Worm (Caenorhabditis elegans) whole organism, L4 larva: Measurements from ENCODE around the gene hch-1.

Experiments used
- F10B5.3 ChIP-seq: sonication (generic microtip); optimal IDR thresholded peaks from 2 replicates; lab custom pipeline; 2016; ENCODE audit warnings: mild to moderate bottlenecking, missing genetic modification characterization, missing compliant biosample characterization
- F26F4.8 ChIP-seq: fragments of 200-800 bp; sonication (Bioruptor generic); conservative IDR thresholded peaks from 2 replicates; pipeline ENCODE4 v1.3.6; 2022; ENCODE audit warnings: missing genetic modification characterization, missing compliant biosample characterization
- F37D6.2 ChIP-seq: sonication (generic microtip); optimal IDR thresholded peaks from 2 replicates; lab custom pipeline; 2016; ENCODE audit warnings: mild to moderate bottlenecking, missing genetic modification characterization, missing compliant biosample characterization
- F49E8.2 ChIP-seq: sonication (generic microtip); optimal IDR thresholded peaks from 2 replicates; lab custom pipeline; 2016; ENCODE audit warnings: missing compliant biosample characterization, mild to moderate bottlenecking, missing genetic modification characterization, borderline replicate concordance
- T20F7.1 ChIP-seq: fragments of 200-800 bp; sonication (Bioruptor generic); optimal IDR thresholded peaks from 2 replicates; lab custom pipeline; 2018; ENCODE audit warnings: mild to moderate bottlenecking, missing genetic modification characterization, missing compliant biosample characterization
- T26A8.4 ChIP-seq: fragments of 200-800 bp; sonication (Bioruptor generic); IDR thresholded peaks from 2 replicates; pipeline ENCODE4 v1.3.6; 2022; ENCODE audit warnings: missing genetic modification characterization, missing compliant biosample characterization
- Y48G9A.11 ChIP-seq: fragments of 200-800 bp; sonication (Bioruptor generic); IDR thresholded peaks from 2 replicates; pipeline ENCODE4 v1.3.6; 2022; ENCODE audit warnings: missing genetic modification reagents, missing genetic modification characterization, missing compliant biosample characterization
- ama-1 ChIP-seq: fragments of 150-350 bp; optimal IDR thresholded peaks from 2 replicates; lab custom pipeline; 2014; ENCODE audit warnings: inconsistent platforms, mixed read lengths
- arid-1 ChIP-seq: fragments of 200-800 bp; sonication (Bioruptor generic); conservative IDR thresholded peaks from 2 replicates; pipeline ENCODE4 v1.3.6; 2022; ENCODE audit warnings: missing genetic modification reagents, missing genetic modification characterization, missing compliant biosample characterization
- attf-4 ChIP-seq: sonication (generic microtip); optimal IDR thresholded peaks from 3 replicates; lab custom pipeline; 2017; ENCODE audit warnings: missing biosample characterization, missing genetic modification characterization
- ceh-28 ChIP-seq: fragments of 150-350 bp; optimal IDR thresholded peaks from 2 replicates; lab custom pipeline; 2014; ENCODE audit warnings: missing biosample characterization, missing genetic modification reagents, missing genetic modification characterization
- ceh-62 ChIP-seq: sonication (generic microtip); optimal IDR thresholded peaks from 2 replicates; lab custom pipeline; 2017; ENCODE audit warnings: missing biosample characterization, missing genetic modification characterization
- ceh-82 ChIP-seq: sonication (generic microtip); optimal IDR thresholded peaks from 2 replicates; lab custom pipeline; 2017; ENCODE audit warnings: missing biosample characterization, missing genetic modification characterization
- ces-1 ChIP-seq: fragments of 150-350 bp; sonication (generic microtip); optimal IDR thresholded peaks from 4 replicates; lab custom pipeline; 2014; ENCODE audit warnings: missing biosample characterization, missing genetic modification reagents, missing genetic modification characterization
- cey-2 ChIP-seq: sonication (generic microtip); optimal IDR thresholded peaks from 3 replicates; lab custom pipeline; 2017; ENCODE audit warnings: missing genetic modification characterization, mild to moderate bottlenecking, missing compliant biosample characterization, antibody characterized with exemption, borderline replicate concordance; ENCODE audit not compliant: insufficient read depth
- daf-19 ChIP-seq: fragments of 200-800 bp; sonication (Bioruptor generic); conservative IDR thresholded peaks from 2 replicates; pipeline ENCODE4 v1.3.6; 2022; ENCODE audit warnings: missing genetic modification characterization, missing compliant biosample characterization
- daf-8 ChIP-seq: fragments of 200-800 bp; sonication (Bioruptor generic); IDR thresholded peaks from 2 replicates; pipeline ENCODE4 v1.3.6; 2022; ENCODE audit warnings: missing genetic modification characterization, missing compliant biosample characterization
- dmd-8 ChIP-seq: fragments of 200-800 bp; sonication (Bioruptor generic); IDR thresholded peaks from 2 replicates; pipeline ENCODE4 v1.3.6; 2022; ENCODE audit warnings: missing genetic modification characterization, missing compliant biosample characterization
- dmd-9 ChIP-seq: fragments of 200-800 bp; sonication (Bioruptor generic); IDR thresholded peaks from 2 replicates; pipeline ENCODE4 v1.3.6; 2022; ENCODE audit warnings: missing genetic modification reagents, missing genetic modification characterization, missing compliant biosample characterization
- dve-1 ChIP-seq: sonication (generic microtip); optimal IDR thresholded peaks from 2 replicates; lab custom pipeline; 2017; ENCODE audit warnings: antibody characterized with exemption, mild to moderate bottlenecking, missing genetic modification characterization, missing compliant biosample characterization; ENCODE audit not compliant: insufficient read depth
- fkh-10 ChIP-seq: fragments of 150-350 bp; optimal IDR thresholded peaks from 2 replicates; lab custom pipeline; 2014; ENCODE audit warnings: missing biosample characterization, missing genetic modification reagents, missing genetic modification characterization
- fos-1 ChIP-seq: fragments of 150-350 bp; optimal IDR thresholded peaks from 2 replicates; lab custom pipeline; 2014; ENCODE audit warnings: missing biosample characterization, missing genetic modification characterization
- gei-8 ChIP-seq: fragments of 200-800 bp; sonication (Bioruptor generic); optimal IDR thresholded peaks from 2 replicates; lab custom pipeline; 2018; ENCODE audit warnings: mild to moderate bottlenecking, missing genetic modification characterization, missing compliant biosample characterization
- hlh-30 ChIP-seq: sonication (generic microtip); optimal IDR thresholded peaks from 2 replicates; lab custom pipeline; 2017; ENCODE audit warnings: antibody characterized with exemption, mild to moderate bottlenecking, missing genetic modification characterization, missing compliant biosample characterization; ENCODE audit not compliant: insufficient read depth
- lin-15B ChIP-seq: fragments of 150-350 bp; sonication (generic microtip); optimal IDR thresholded peaks from 3 replicates; lab custom pipeline; 2014; ENCODE audit warnings: missing biosample characterization, missing genetic modification characterization
- lin-38 ChIP-seq: fragments of 200-800 bp; sonication (Bioruptor generic); IDR thresholded peaks from 2 replicates; pipeline ENCODE4 v1.3.6; 2022; ENCODE audit warnings: missing genetic modification reagents, missing genetic modification characterization, missing compliant biosample characterization
- mdl-1 ChIP-seq, 2 experiments: fragments of 150-350 bp in 1 of 2; sonication (generic microtip) in 1 of 2; optimal IDR thresholded peaks; 2 replicates each; lab custom pipeline; 2014 to 2017; ENCODE audit warnings: missing biosample characterization in 2 of 2, missing genetic modification characterization in 2 of 2
- mdt-29 ChIP-seq: fragments of 200-800 bp; sonication (Bioruptor generic); IDR thresholded peaks from 2 replicates; pipeline ENCODE4 v1.3.6; 2022; ENCODE audit warnings: missing genetic modification reagents, missing genetic modification characterization, missing compliant biosample characterization
- mxl-2 ChIP-seq: fragments of 200-800 bp; sonication (Bioruptor generic); conservative IDR thresholded peaks from 2 replicates; pipeline ENCODE4 v1.3.6; 2022; ENCODE audit warnings: missing genetic modification reagents, missing genetic modification characterization, missing compliant biosample characterization
- nhr-111 ChIP-seq: fragments of 200-800 bp; sonication (Bioruptor generic); optimal IDR thresholded peaks from 2 replicates; lab custom pipeline; 2018; ENCODE audit warnings: mild to moderate bottlenecking, missing genetic modification characterization, missing compliant biosample characterization
- nhr-25 ChIP-seq: sonication (generic microtip); optimal IDR thresholded peaks from 2 replicates; lab custom pipeline; 2017; ENCODE audit warnings: missing genetic modification characterization, mild to moderate bottlenecking, missing compliant biosample characterization, antibody characterized with exemption, moderate library complexity, borderline replicate concordance; ENCODE audit not compliant: insufficient read depth
- nhr-28 ChIP-seq: fragments of 150-350 bp; optimal IDR thresholded peaks from 2 replicates; lab custom pipeline; 2014; ENCODE audit warnings: missing biosample characterization, missing genetic modification characterization
- nhr-41 ChIP-seq: fragments of 200-800 bp; sonication (Bioruptor generic); IDR thresholded peaks from 2 replicates; pipeline ENCODE4 v1.3.6; 2022; ENCODE audit warnings: missing genetic modification reagents, missing genetic modification characterization, missing compliant biosample characterization
- nhr-42 ChIP-seq: fragments of 200-800 bp; sonication (Bioruptor generic); IDR thresholded peaks from 2 replicates; pipeline ENCODE4 v1.3.6; 2022; ENCODE audit warnings: missing genetic modification characterization, missing compliant biosample characterization
- nhr-77 ChIP-seq: fragments of 150-350 bp; optimal IDR thresholded peaks from 2 replicates; lab custom pipeline; 2014; ENCODE audit warnings: missing biosample characterization, missing genetic modification characterization
- php-3 ChIP-seq: fragments of 200-800 bp; sonication (Bioruptor generic); IDR thresholded peaks from 2 replicates; pipeline ENCODE4 v1.3.6; 2022; ENCODE audit warnings: missing genetic modification reagents, missing genetic modification characterization, missing compliant biosample characterization
- pqm-1 ChIP-seq: sonication (generic microtip); optimal IDR thresholded peaks from 2 replicates; lab custom pipeline; 2017; ENCODE audit warnings: missing biosample characterization, missing genetic modification characterization
- snpc-1.2 ChIP-seq: fragments of 200-800 bp; sonication (Bioruptor generic); IDR thresholded peaks from 2 replicates; pipeline ENCODE4 v1.3.6; 2022; ENCODE audit warnings: missing genetic modification reagents, missing genetic modification characterization, missing compliant biosample characterization
- snpc-4 ChIP-seq: fragments of 150-350 bp; optimal IDR thresholded peaks from 2 replicates; lab custom pipeline; 2014; ENCODE audit warnings: missing biosample characterization, missing genetic modification characterization
- spr-3 ChIP-seq: fragments of 200-800 bp; sonication (Bioruptor generic); optimal IDR thresholded peaks from 2 replicates; lab custom pipeline; 2018; ENCODE audit warnings: mild to moderate bottlenecking, missing genetic modification characterization, missing compliant biosample characterization
- tra-1 ChIP-seq: fragments of 200-800 bp; sonication (Bioruptor generic); IDR thresholded peaks from 2 replicates; pipeline ENCODE4 v1.3.6; 2022; ENCODE audit warnings: missing genetic modification reagents, missing genetic modification characterization, missing compliant biosample characterization
- unc-130 ChIP-seq: sonication (generic microtip); optimal IDR thresholded peaks from 2 replicates; lab custom pipeline; 2016; ENCODE audit warnings: missing genetic modification reagents, missing genetic modification characterization, missing compliant biosample characterization
- unc-62 ChIP-seq, 3 experiments: fragments of 150-350 bp in 1 of 3; sonication (generic microtip); optimal IDR thresholded peaks in 2 of 3; peaks in 1 of 3; 1 replicate in 1 of 3; 2 replicates in 2 of 3; lab custom pipeline; 2014 to 2017; ENCODE audit warnings: missing biosample characterization in 3 of 3, missing genetic modification characterization in 3 of 3, missing genetic modification reagents in 3 of 3, missing genotype in 1 of 3
- vab-7 ChIP-seq: fragments of 200-800 bp; sonication (Bioruptor generic); IDR thresholded peaks from 2 replicates; pipeline ENCODE4 v1.3.6; 2022; ENCODE audit warnings: missing genetic modification reagents, missing genetic modification characterization, missing compliant biosample characterization
- zag-1 ChIP-seq: fragments of 150-350 bp; optimal IDR thresholded peaks from 2 replicates; lab custom pipeline; 2014; ENCODE audit warnings: missing biosample characterization, missing genetic modification characterization
- zfp-2 ChIP-seq: sonication (generic microtip); optimal IDR thresholded peaks from 2 replicates; lab custom pipeline; 2016; ENCODE audit warnings: mild to moderate bottlenecking, missing genetic modification characterization, missing compliant biosample characterization
- zip-11 ChIP-seq: fragments of 200-800 bp; sonication (Bioruptor generic); IDR thresholded peaks from 2 replicates; pipeline ENCODE4 v1.3.6; 2022; ENCODE audit warnings: missing genetic modification characterization, missing compliant biosample characterization
- ztf-7 ChIP-seq: fragments of 150-350 bp; optimal IDR thresholded peaks from 2 replicates; lab custom pipeline; 2014; ENCODE audit warnings: missing biosample characterization, missing genetic modification characterization

The hch-1 gene

DNA sequence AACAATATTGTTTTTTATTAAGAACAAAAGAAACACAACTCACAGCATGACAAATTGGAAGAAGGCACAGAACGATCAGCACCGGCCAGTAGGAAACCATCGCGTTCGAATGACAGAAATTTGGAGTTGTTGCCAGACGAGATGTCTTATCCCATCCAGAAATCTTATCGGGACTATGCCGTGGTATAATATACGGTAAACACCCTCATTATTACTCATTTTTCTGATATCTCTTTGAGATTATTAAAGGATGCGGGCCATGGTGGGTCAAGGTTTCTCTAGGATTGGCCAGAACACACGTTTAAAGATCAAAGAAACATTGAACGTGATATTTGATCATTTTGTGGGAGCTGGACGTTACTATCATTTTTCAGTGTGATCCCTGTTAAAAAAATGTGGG, at the start of gene hch-1:
Gene hch-1, minus strand, starts transcription at position 112 of the 400 bp plus-strand sequence.
- TF ChIP-seq zag-1 (tag; lab: Kevin White, UChicago) (no peak), unc-62 (GFP tag; optimal IDR thresholded peaks at IDR 0.05 in 1 of 2; lab: Kevin White, UChicago) (peak in 1 of 2 experiments; percentile 80), unc-62 (tag; optimal IDR thresholded peaks at IDR 0.05; lab: Kevin White, UChicago) (no peak), mdt-29 (GFP tag; lab: Robert Waterston, UW) (no peak)

- TF ChIP-seq snpc-1.2 (GFP tag; lab: Robert Waterston, UW) (no peak), ama-1 (lab: Kevin White, UChicago) (no peak), lin-15B (tag; lab: Kevin White, UChicago) (no peak), gei-8 (no peak), F26F4.8 (GFP tag; lab: Robert Waterston, UW) (no peak), unc-130 (no peak), nhr-42 (GFP tag; lab: Robert Waterston, UW) (0 out of 2 replicates have a peak, but pooled peaks have one; percentile 33), zip-11 (GFP tag; lab: Robert Waterston, UW) (no peak), tra-1 (GFP tag; lab: Robert Waterston, UW) (peak; percentile 57; the same call in 1 of the 2 replicates), F10B5.3 (tag; lab: Kevin White, UChicago) (no peak), nhr-77 (peak; percentile 97), ztf-7 (tag; lab: Kevin White, UChicago) (peak; percentile 58), mxl-2 (GFP tag; lab: Robert Waterston, UW) (no peak), nhr-25 (tag; lab: Kevin White, UChicago) (peak; percentile 83), nhr-28 (tag; lab: Kevin White, UChicago) (peak; percentile 94), T20F7.1 (GFP tag; lab: Kevin White, UChicago) (peak; percentile 83), nhr-111 (GFP tag; lab: Kevin White, UChicago) (no peak), zag-1 (tag; lab: Kevin White, UChicago) (no peak), nhr-41 (GFP tag; lab: Robert Waterston, UW) (peak; percentile 52; the same call in 1 of the 2 replicates), ceh-82 (tag; lab: Kevin White, UChicago) (no peak), dmd-8 (GFP tag; lab: Robert Waterston, UW) (no peak), mdl-1 (tag; optimal IDR thresholded peaks at IDR 0.05; lab: Kevin White, UChicago) (peak; percentile 40 to 89), dmd-9 (GFP tag; lab: Robert Waterston, UW) (no peak), T26A8.4 (GFP tag; lab: Robert Waterston, UW) (peak; percentile 57), arid-1 (GFP tag; lab: Robert Waterston, UW) (peak; percentile 83), F49E8.2 (tag; lab: Kevin White, UChicago) (no peak), hlh-30 (peak; percentile 89), fos-1 (no peak), fkh-10 (peak; percentile 84), daf-19 (GFP tag; lab: Robert Waterston, UW) (no peak), php-3 (GFP tag; lab: Robert Waterston, UW) (peak; percentile 57; the same call in 1 of the 2 replicates), daf-8 (no peak), vab-7 (peak; percentile 66), ceh-62 (tag; lab: Kevin White, UChicago) (no peak), zfp-2 (no peak), snpc-4 (tag; lab: Kevin White, UChicago) (peak; percentile 9), lin-38 (GFP tag; lab: Robert Waterston, UW) (peak; percentile 70), Y48G9A.11 (GFP tag; lab: Robert Waterston, UW) (no peak), pqm-1 (tag; lab: Kevin White, UChicago) (peak; percentile 95), mdt-29 (GFP tag; lab: Robert Waterston, UW) (no peak), F37D6.2 (peak; percentile 73), ces-1 (GFP tag; lab: Kevin White, UChicago) (no peak), cey-2 (tag; lab: Kevin White, UChicago) (peak; percentile 6), attf-4 (no peak), spr-3 (GFP tag; lab: Kevin White, UChicago) (no peak), ceh-28 (tag; lab: Kevin White, UChicago) (no peak), dve-1 (peak; percentile 99)
Observed at ce11 chrX:14746948-14747347, 47.2 kb upstream of the hch-1 start, which contains the start of gene C05G5.2. Gene C05G5.2 (plus strand): TSS chrX:14747303.
